Comparison of ENCODE assay signal across 8 worm cellular contexts in the genomic region with DNA sequence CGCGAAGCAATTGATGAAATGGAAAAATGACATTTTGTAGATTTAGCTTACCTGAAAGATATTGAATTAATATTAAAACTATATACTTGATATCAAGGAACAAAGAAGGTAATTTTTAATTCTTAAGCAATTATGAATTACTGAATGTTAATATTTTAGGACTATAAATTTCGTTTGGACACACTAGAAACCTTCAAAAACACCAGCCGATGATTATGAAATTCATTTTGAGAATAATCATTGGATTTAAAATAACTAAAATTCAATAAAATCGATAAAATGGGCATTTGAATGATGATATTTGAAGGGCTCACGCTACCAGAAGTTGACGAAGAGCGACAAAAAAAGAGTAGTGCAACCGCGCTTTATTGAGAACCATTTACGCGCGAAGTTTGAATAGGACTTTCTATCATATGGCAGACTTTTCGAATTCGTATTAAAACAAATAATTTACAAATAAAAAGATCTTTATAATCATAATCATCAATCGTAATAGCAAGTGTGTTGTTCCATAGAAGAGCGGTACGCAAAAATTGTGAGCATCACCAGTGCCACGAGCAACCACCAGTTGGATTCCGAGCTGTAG.
TF ChIP-seq lines count a peak whose summit lies in the region.

A gene (minus strand): TSS at position 51 of the 586 bp plus-strand sequence.

TF ChIP-seq in whole organism, L1 larva, 84 proteins besides CTCF, POLR2A, EP300 and RAD21 (continues in another document):
- TF ChIP-seq lin-35 (GFP tag; optimal IDR thresholded peaks at IDR 0.05; lab: Kevin White, UChicago) (peak; percentile 97 to 99), unc-130 (tag; optimal IDR thresholded peaks at IDR 0.05; lab: Kevin White, UChicago) (no peak), fos-1 (tag; optimal IDR thresholded peaks at IDR 0.05; lab: Kevin White, UChicago) (peak; percentile 30), sup-37 (GFP tag; optimal IDR thresholded peaks at IDR 0.05; lab: Kevin White, UChicago) (no peak), grh-1 (GFP tag; IDR thresholded peaks at IDR 0.05; lab: Robert Waterston, UW) (no peak), zag-1 (tag; optimal IDR thresholded peaks at IDR 0.05; lab: Kevin White, UChicago) (no peak), tbx-2 (tag; optimal IDR thresholded peaks at IDR 0.05; lab: Kevin White, UChicago) (peak; percentile 37), aly-2 (tag; optimal IDR thresholded peaks at IDR 0.05; lab: Kevin White, UChicago) (peak; percentile 20), C04F5.9 (tag; optimal IDR thresholded peaks at IDR 0.05; lab: Kevin White, UChicago) (no peak), ceh-82 (tag; optimal IDR thresholded peaks at IDR 0.05; lab: Kevin White, UChicago) (peak; percentile 29 to 68 (median 42))

TF ChIP-seq in whole organism, L2 larva, 48 proteins besides CTCF, POLR2A, EP300 and RAD21 (continues in another document):
- TF ChIP-seq unc-39 (tag; optimal IDR thresholded peaks at IDR 0.05; lab: Kevin White, UChicago) (no peak), ztf-4 (tag; optimal IDR thresholded peaks at IDR 0.05; lab: Kevin White, UChicago) (no peak), zag-1 (tag; optimal IDR thresholded peaks at IDR 0.05; lab: Kevin White, UChicago) (no peak), mbf-1 (tag; optimal IDR thresholded peaks at IDR 0.05; lab: Kevin White, UChicago) (no peak), ZK546.5 (tag; optimal IDR thresholded peaks at IDR 0.05; lab: Kevin White, UChicago) (no peak), nhr-237 (tag; optimal IDR thresholded peaks at IDR 0.05; lab: Kevin White, UChicago) (no peak), nhr-77 (tag; optimal IDR thresholded peaks at IDR 0.05; lab: Kevin White, UChicago) (no peak), nhr-23 (tag; optimal IDR thresholded peaks at IDR 0.05; lab: Kevin White, UChicago) (no peak), nhr-25 (tag; optimal IDR thresholded peaks at IDR 0.05; lab: Kevin White, UChicago) (no peak), sma-9 (GFP tag; optimal IDR thresholded peaks at IDR 0.05; lab: Kevin White, UChicago) (peak; percentile 28), sma-9 (tag; optimal IDR thresholded peaks at IDR 0.05; lab: Kevin White, UChicago) (no peak)

TF ChIP-seq in whole organism, L3 larva, 47 proteins besides CTCF, POLR2A, EP300 and RAD21 (continues in another document):
- TF ChIP-seq eor-1 (tag; optimal IDR thresholded peaks at IDR 0.05; lab: Kevin White, UChicago) (no peak), nhr-76 (tag; optimal IDR thresholded peaks at IDR 0.05; lab: Kevin White, UChicago) (no peak), lin-39 (tag; optimal IDR thresholded peaks at IDR 0.05; lab: Kevin White, UChicago) (peak; percentile 9), R02D3.7 (tag; optimal IDR thresholded peaks at IDR 0.05; lab: Kevin White, UChicago) (peak; percentile 16), nhr-23 (tag; optimal IDR thresholded peaks at IDR 0.05; lab: Kevin White, UChicago) (peak; percentile 34), nhr-28 (tag; optimal IDR thresholded peaks at IDR 0.05; lab: Kevin White, UChicago) (no peak), nhr-11 (tag; optimal IDR thresholded peaks at IDR 0.05; lab: Kevin White, UChicago) (no peak), elt-2 (tag; optimal IDR thresholded peaks at IDR 0.05; lab: Kevin White, UChicago) (peak; percentile 20), pha-4 (tag; optimal IDR thresholded peaks at IDR 0.05; lab: Kevin White, UChicago) (peak; percentile 63), nhr-25 (tag; optimal IDR thresholded peaks at IDR 0.05; lab: Kevin White, UChicago) (peak; percentile 14), nfya-1 (tag; optimal IDR thresholded peaks at IDR 0.05; lab: Kevin White, UChicago; ENCODE audit: insufficient read depth) (peak; percentile 53)

TF ChIP-seq in whole organism, L4 larva, 104 proteins besides CTCF, POLR2A, EP300 and RAD21 (continues in another document):
- TF ChIP-seq nhr-6 (tag; optimal IDR thresholded peaks at IDR 0.05; lab: Kevin White, UChicago) (peak; percentile 50), mep-1 (tag; optimal IDR thresholded peaks at IDR 0.05; lab: Kevin White, UChicago) (peak; percentile 34), dmd-6 (GFP tag; IDR thresholded peaks at IDR 0.05; lab: Robert Waterston, UW) (0 out of 2 replicates have a peak, but pooled peaks have one; percentile 9), ces-1 (GFP tag; optimal IDR thresholded peaks at IDR 0.05; lab: Kevin White, UChicago) (no peak), lin-38 (GFP tag; IDR thresholded peaks at IDR 0.05; lab: Robert Waterston, UW) (peak; percentile 95), rbr-2 (tag; optimal IDR thresholded peaks at IDR 0.05; lab: Kevin White, UChicago) (peak; percentile 24), unc-62 (GFP tag; optimal IDR thresholded peaks at IDR 0.05 in 1 of 2; lab: Kevin White, UChicago) (peak in 1 of 2 experiments; percentile 92), unc-62 (tag; optimal IDR thresholded peaks at IDR 0.05; lab: Kevin White, UChicago) (no peak), daf-16 (GFP tag; optimal IDR thresholded peaks at IDR 0.05; lab: Kevin White, UChicago) (no peak), daf-16 (tag; optimal IDR thresholded peaks at IDR 0.05; lab: Kevin White, UChicago) (peak; percentile 12), nhr-28 (tag; optimal IDR thresholded peaks at IDR 0.05; lab: Kevin White, UChicago) (peak; percentile 29)

TF ChIP-seq in whole organism, early embryonic, 17 proteins besides CTCF, POLR2A, EP300 and RAD21:
- TF ChIP-seq F13C5.2 (tag; optimal IDR thresholded peaks at IDR 0.05; lab: Kevin White, UChicago) (peak; percentile 60), hmg-4 (GFP tag; optimal IDR thresholded peaks at IDR 0.05; lab: Kevin White, UChicago) (no peak)
TF ChIP-seq in whole organism, early embryonic: peak in this region for 1.

TF ChIP-seq in whole organism, late embryonic, 69 proteins besides CTCF, POLR2A, EP300 and RAD21:
- TF ChIP-seq ceh-30 (tag; optimal IDR thresholded peaks at IDR 0.05; lab: Kevin White, UChicago) (no peak), dmd-4 (tag; optimal IDR thresholded peaks at IDR 0.05; lab: Kevin White, UChicago; ENCODE audit: borderline replicate concordance) (no peak), K09A11.1 (tag; optimal IDR thresholded peaks at IDR 0.05; lab: Kevin White, UChicago; ENCODE audit: insufficient read depth) (no peak), ceh-48 (tag; optimal IDR thresholded peaks at IDR 0.05; lab: Kevin White, UChicago) (peak; percentile 2), pros-1 (tag; optimal IDR thresholded peaks at IDR 0.05; lab: Kevin White, UChicago) (no peak), fkh-10 (GFP tag; optimal IDR thresholded peaks at IDR 0.05; lab: Kevin White, UChicago) (no peak)

TF ChIP-seq in whole organism, mixed stage, embryonic, 35 proteins besides CTCF, POLR2A, EP300 and RAD21:
- no peak for TF ChIP-seq blmp-1 (tag; optimal IDR thresholded peaks at IDR 0.05; lab: Kevin White, UChicago)
- TF ChIP-seq ces-1 (GFP tag; optimal IDR thresholded peaks at IDR 0.05; lab: Kevin White, UChicago) = no peak
- no peak for TF ChIP-seq sem-2 (GFP tag; optimal IDR thresholded peaks at IDR 0.05; lab: Kevin White, UChicago)
- TF ChIP-seq flh-1 (GFP tag; optimal IDR thresholded peaks at IDR 0.05; lab: Kevin White, UChicago) = no peak
- peak; percentile 22 for TF ChIP-seq ceh-39 (tag; optimal IDR thresholded peaks at IDR 0.05; lab: Kevin White, UChicago)
- peak; percentile 32 for TF ChIP-seq mep-1 (tag; optimal IDR thresholded peaks at IDR 0.05; lab: Kevin White, UChicago)
- TF ChIP-seq lsy-2 (tag; optimal IDR thresholded peaks at IDR 0.05; lab: Kevin White, UChicago) = peak; percentile 48
- TF ChIP-seq nhr-28 (tag; optimal IDR thresholded peaks at IDR 0.05; lab: Kevin White, UChicago) = no peak

TF ChIP-seq in whole organism, young adult, 124 proteins besides CTCF, POLR2A, EP300 and RAD21:
- TF ChIP-seq snpc-1.3 (tag; optimal IDR thresholded peaks at IDR 0.05; lab: Kevin White, UChicago; ENCODE audit: insufficient read depth) (no peak), B0261.1 (tag; optimal IDR thresholded peaks at IDR 0.05; lab: Kevin White, UChicago) (no peak), lin-54 (GFP tag; optimal IDR thresholded peaks at IDR 0.05; lab: Kevin White, UChicago) (peak; percentile 88), C17E4.6 (GFP tag; IDR thresholded peaks at IDR 0.05; lab: Robert Waterston, UW) (no peak), gei-17 (GFP tag; optimal IDR thresholded peaks at IDR 0.05; lab: Kevin White, UChicago) (no peak), mes-4 (tag; optimal IDR thresholded peaks at IDR 0.05; lab: Kevin White, UChicago) (no peak), snpc-1.1 (tag; optimal IDR thresholded peaks at IDR 0.05; lab: Kevin White, UChicago; ENCODE audit: insufficient read depth) (no peak), F57C9.4 (tag; optimal IDR thresholded peaks at IDR 0.05; lab: Kevin White, UChicago) (no peak), hmg-1.2 (GFP tag; IDR thresholded peaks at IDR 0.05; lab: Robert Waterston, UW) (no peak), nhr-179 (tag; optimal IDR thresholded peaks at IDR 0.05; lab: Kevin White, UChicago) (no peak), dpl-1 (GFP tag; optimal IDR thresholded peaks at IDR 0.05; lab: Kevin White, UChicago) (peak; percentile 70), attf-6 (GFP tag; IDR thresholded peaks at IDR 0.05; lab: Robert Waterston, UW) (no peak), dox-1 (GFP tag; IDR thresholded peaks at IDR 0.05; lab: Robert Waterston, UW) (no peak), B0019.2 (GFP tag; conservative IDR thresholded peaks at IDR 0.05; lab: Robert Waterston, UW) (no peak), let-607 (tag; optimal IDR thresholded peaks at IDR 0.05; lab: Kevin White, UChicago) (no peak), ztf-18 (tag; optimal IDR thresholded peaks at IDR 0.05; lab: Kevin White, UChicago) (no peak), efl-1 (GFP tag; optimal IDR thresholded peaks at IDR 0.05; lab: Kevin White, UChicago) (peak; percentile 77), attf-5 (GFP tag; optimal IDR thresholded peaks at IDR 0.05; lab: Kevin White, UChicago) (peak; percentile 15), ceh-27 (GFP tag; optimal IDR thresholded peaks at IDR 0.05; lab: Kevin White, UChicago) (no peak), tbp1 (GFP tag; optimal IDR thresholded peaks at IDR 0.05; lab: Kevin White, UChicago) (no peak), fkh-3 (tag; optimal IDR thresholded peaks at IDR 0.05; lab: Kevin White, UChicago) (no peak), egl-44 (GFP tag; IDR thresholded peaks at IDR 0.05; lab: Robert Waterston, UW) (no peak), atf-7 (tag; optimal IDR thresholded peaks at IDR 0.05; lab: Kevin White, UChicago) (no peak), ets-4 (GFP tag; optimal IDR thresholded peaks at IDR 0.05; lab: Kevin White, UChicago) (no peak), lin-35 (GFP tag; optimal IDR thresholded peaks at IDR 0.05; lab: Kevin White, UChicago) (peak; percentile 8 to 86 (median 49)), mcd-1 (GFP tag; IDR thresholded peaks at IDR 0.05; lab: Robert Waterston, UW) (peak; percentile 91), madf-3 (GFP tag; IDR thresholded peaks at IDR 0.05; lab: Robert Waterston, UW) (no peak), D2030.7 (GFP tag; IDR thresholded peaks at IDR 0.05; lab: Robert Waterston, UW) (no peak), ztf-26 (tag; optimal IDR thresholded peaks at IDR 0.05; lab: Kevin White, UChicago) (no peak)
TF ChIP-seq in whole organism, young adult: peak in this region for 6.
